Fruit fly (Drosophila melanogaster) whole organism: ENCODE data around the gene Nepl15.

Source experiments
- CG8478 ChIP-seq: fragments of >200 bp; optimal IDR thresholded peaks from 2 replicates; lab custom pipeline; 2018; ENCODE audit warnings: inconsistent platforms
- Dll ChIP-seq: fragments of >200 bp; optimal IDR thresholded peaks from 2 replicates; lab custom pipeline; 2017
- EcR ChIP-seq, 2 experiments: fragments of >200 bp; optimal IDR thresholded peaks; 2 replicates each; lab custom pipeline; 2017; ENCODE audit warnings: missing biosample characterization in 2 of 2, missing genetic modification characterization in 2 of 2, missing genetic modification reagents in 2 of 2
- pan ChIP-seq: fragments of >200 bp; optimal IDR thresholded peaks from 2 replicates; lab custom pipeline; 2017
- psq ChIP-seq: fragments of >200 bp; optimal IDR thresholded peaks from 2 replicates; lab custom pipeline; 2017
- usp ChIP-seq: fragments of >200 bp; optimal IDR thresholded peaks from 2 replicates; lab custom pipeline; 2017; ENCODE audit warnings: missing biosample characterization, missing genetic modification characterization, mixed read lengths

- TF ChIP-seq CG8478 (lab: Kevin White, UChicago) (no peak), psq (lab: Kevin White, UChicago) (no peak), usp (GFP tag; lab: Kevin White, UChicago) (no peak), pan (lab: Kevin White, UChicago) (no peak), Dll (lab: Kevin White, UChicago) (no peak), EcR (GFP tag; optimal IDR thresholded peaks at IDR 0.05; lab: Kevin White, UChicago) (no peak)
Observed at dm6 chr3R:22771670-22772069, 5.7 kb upstream of the Nepl15 start, which contains the start of gene CG43095.
